Worm (Caenorhabditis elegans) whole organism, mixed stage, embryonic: ENCODE measurements around the gene C34C12.9.

Source experiments
- M03D4.4 ChIP-seq: sonication (generic microtip); optimal IDR thresholded peaks from 2 replicates; lab custom pipeline; 2017; ENCODE audit warnings: mild to moderate bottlenecking, missing genetic modification characterization, missing compliant biosample characterization
- bed-3 ChIP-seq: fragments of 200-800 bp; sonication (Bioruptor generic); optimal IDR thresholded peaks from 3 replicates; lab custom pipeline; 2018; ENCODE audit warnings: mild to moderate bottlenecking, missing genetic modification characterization, moderate library complexity, missing compliant biosample characterization
- blmp-1 ChIP-seq: fragments of 150-350 bp; optimal IDR thresholded peaks from 2 replicates; lab custom pipeline; 2014; ENCODE audit warnings: missing biosample characterization, missing genetic modification characterization
- ceh-39 ChIP-seq: fragments of 150-350 bp; optimal IDR thresholded peaks from 2 replicates; lab custom pipeline; 2014; ENCODE audit warnings: missing biosample characterization, missing genetic modification characterization
- ceh-43 ChIP-seq: fragments of 200-800 bp; sonication (Bioruptor generic); optimal IDR thresholded peaks from 2 replicates; lab custom pipeline; 2018; ENCODE audit warnings: mild to moderate bottlenecking, missing genetic modification characterization, moderate library complexity, missing compliant biosample characterization
- ceh-83 ChIP-seq: fragments of 200-800 bp; sonication (Bioruptor generic); optimal IDR thresholded peaks from 2 replicates; lab custom pipeline; 2018; ENCODE audit warnings: mild to moderate bottlenecking, missing genetic modification characterization, missing compliant biosample characterization
- ces-1 ChIP-seq: fragments of 150-350 bp; optimal IDR thresholded peaks from 2 replicates; lab custom pipeline; 2014; ENCODE audit warnings: missing biosample characterization, missing genetic modification reagents, missing genetic modification characterization
- cnd-1 ChIP-seq: fragments of 200-800 bp; sonication (Bioruptor generic); optimal IDR thresholded peaks from 2 replicates; lab custom pipeline; 2018; ENCODE audit warnings: mild to moderate bottlenecking, missing genetic modification characterization, missing compliant biosample characterization
- drap-1 ChIP-seq: fragments of 200-800 bp; sonication (Bioruptor generic); optimal IDR thresholded peaks from 3 replicates; lab custom pipeline; 2018; ENCODE audit warnings: mild to moderate bottlenecking, missing genetic modification characterization, missing compliant biosample characterization
- elt-1 ChIP-seq: sonication (generic microtip); optimal IDR thresholded peaks from 2 replicates; lab custom pipeline; 2017; ENCODE audit warnings: missing genetic modification characterization, mild to moderate bottlenecking, missing compliant biosample characterization, antibody characterized with exemption, moderate library complexity, borderline replicate concordance; ENCODE audit not compliant: insufficient read depth
- elt-3 ChIP-seq: fragments of 150-350 bp; optimal IDR thresholded peaks from 2 replicates; lab custom pipeline; 2014; ENCODE audit warnings: missing biosample characterization, missing genetic modification characterization
- flh-1 ChIP-seq: fragments of 200-800 bp; sonication (Bioruptor generic); optimal IDR thresholded peaks from 2 replicates; lab custom pipeline; 2018; ENCODE audit warnings: mild to moderate bottlenecking, missing genetic modification characterization, moderate library complexity, missing compliant biosample characterization
- ham-2 ChIP-seq: fragments of 200-800 bp; sonication (Bioruptor generic); optimal IDR thresholded peaks from 2 replicates; lab custom pipeline; 2018; ENCODE audit warnings: mild to moderate bottlenecking, missing genetic modification characterization, missing compliant biosample characterization
- hlh-1 ChIP-seq: fragments of 150-350 bp; optimal IDR thresholded peaks from 2 replicates; lab custom pipeline; 2014; ENCODE audit warnings: missing biosample characterization, missing genetic modification reagents, missing genetic modification characterization
- lin-13 ChIP-seq: fragments of 150-350 bp; optimal IDR thresholded peaks from 2 replicates; lab custom pipeline; 2014; ENCODE audit warnings: missing biosample characterization, missing genetic modification characterization
- lin-32 ChIP-seq: fragments of 200-800 bp; sonication (Bioruptor generic); optimal IDR thresholded peaks from 2 replicates; lab custom pipeline; 2018; ENCODE audit warnings: mild to moderate bottlenecking, missing genetic modification characterization, missing compliant biosample characterization
- lsy-2 ChIP-seq: fragments of 150-350 bp; optimal IDR thresholded peaks from 2 replicates; lab custom pipeline; 2014; ENCODE audit warnings: missing biosample characterization, missing genetic modification characterization
- mab-5 ChIP-seq: fragments of 150-350 bp; optimal IDR thresholded peaks from 2 replicates; lab custom pipeline; 2014; ENCODE audit warnings: missing biosample characterization, missing genetic modification characterization
- mep-1 ChIP-seq: fragments of 150-350 bp; optimal IDR thresholded peaks from 2 replicates; lab custom pipeline; 2017; ENCODE audit warnings: missing biosample characterization, missing genetic modification reagents, missing genetic modification characterization, inconsistent platforms
- mls-2 ChIP-seq: sonication (generic microtip); optimal IDR thresholded peaks from 2 replicates; lab custom pipeline; 2016; ENCODE audit warnings: mild to moderate bottlenecking, missing genetic modification characterization, moderate library complexity, missing compliant biosample characterization
- nhr-12 ChIP-seq: fragments of 150-350 bp; optimal IDR thresholded peaks from 2 replicates; lab custom pipeline; 2014; ENCODE audit warnings: missing biosample characterization, missing genetic modification characterization
- nhr-2 ChIP-seq: fragments of 150-350 bp; optimal IDR thresholded peaks from 2 replicates; lab custom pipeline; 2014; ENCODE audit warnings: missing biosample characterization, missing genetic modification characterization
- nhr-237 ChIP-seq: fragments of 150-350 bp; optimal IDR thresholded peaks from 2 replicates; lab custom pipeline; 2014; ENCODE audit warnings: missing biosample characterization, missing genetic modification characterization
- nhr-28 ChIP-seq: fragments of 150-350 bp; optimal IDR thresholded peaks from 2 replicates; lab custom pipeline; 2014; ENCODE audit warnings: missing biosample characterization, missing genetic modification characterization
- nhr-76 ChIP-seq: sonication (generic microtip); optimal IDR thresholded peaks from 2 replicates; lab custom pipeline; 2017; ENCODE audit warnings: missing biosample characterization, missing genetic modification characterization
- pha-4 ChIP-seq: fragments of 150-350 bp; optimal IDR thresholded peaks from 2 replicates; lab custom pipeline; 2018; ENCODE audit warnings: missing biosample characterization, missing genetic modification reagents, missing genetic modification characterization
- sem-2 ChIP-seq: fragments of 200-800 bp; sonication (Bioruptor generic); optimal IDR thresholded peaks from 2 replicates; lab custom pipeline; 2018; ENCODE audit warnings: mild to moderate bottlenecking, missing genetic modification characterization, missing compliant biosample characterization
- snpc-4 ChIP-seq: fragments of 150-350 bp; optimal IDR thresholded peaks from 2 replicates; lab custom pipeline; 2014; ENCODE audit warnings: missing biosample characterization, missing genetic modification characterization
- sptf-1 ChIP-seq: sonication (generic microtip); optimal IDR thresholded peaks from 2 replicates; lab custom pipeline; 2017; ENCODE audit warnings: mild to moderate bottlenecking, missing genetic modification characterization, moderate library complexity, missing compliant biosample characterization
- tbx-8 ChIP-seq: fragments of 200-800 bp; sonication (Bioruptor generic); optimal IDR thresholded peaks from 2 replicates; lab custom pipeline; 2018; ENCODE audit warnings: mild to moderate bottlenecking, missing genetic modification characterization, moderate library complexity, missing compliant biosample characterization
- unc-120 ChIP-seq: sonication (generic microtip); optimal IDR thresholded peaks from 2 replicates; lab custom pipeline; 2017; ENCODE audit warnings: missing genetic modification characterization, missing compliant biosample characterization; ENCODE audit not compliant: poor library complexity, severe bottlenecking
- unc-39 ChIP-seq: fragments of 150-350 bp; optimal IDR thresholded peaks from 2 replicates; lab custom pipeline; 2014; ENCODE audit warnings: missing biosample characterization, missing genetic modification characterization
- unc-62 ChIP-seq: fragments of 150-350 bp; optimal IDR thresholded peaks from 2 replicates; lab custom pipeline; 2014; ENCODE audit warnings: missing biosample characterization, missing genetic modification reagents, missing genetic modification characterization
- zip-8 ChIP-seq: fragments of 150-350 bp; optimal IDR thresholded peaks from 2 replicates; lab custom pipeline; 2014; ENCODE audit warnings: missing biosample characterization, missing genetic modification characterization
- ztf-11 ChIP-seq: fragments of 150-350 bp; optimal IDR thresholded peaks from 2 replicates; lab custom pipeline; 2014; ENCODE audit warnings: missing biosample characterization, missing genetic modification characterization

The C34C12.9 gene

DNA sequence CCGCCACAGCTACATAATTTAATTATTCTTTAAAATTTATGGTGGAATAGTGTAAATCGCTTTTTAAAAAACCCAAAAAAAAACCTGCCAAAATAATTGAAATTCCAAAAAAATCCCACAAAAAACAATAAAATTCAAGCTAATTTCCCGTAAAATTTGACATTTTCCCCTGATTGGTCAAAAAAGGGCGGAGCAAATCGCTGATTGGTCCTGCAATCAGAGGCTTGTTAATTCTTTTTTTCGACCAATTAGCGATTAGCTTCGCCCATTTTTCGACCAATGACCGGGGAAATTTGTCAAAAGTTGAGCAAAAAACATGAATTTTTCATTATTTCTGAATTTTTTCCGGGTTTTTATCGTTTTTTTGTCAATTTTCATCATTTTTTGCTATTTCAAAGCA is 8.3 kb downstream of the C34C12.9 start:
- TF ChIP-seq unc-39 (tag; lab: Kevin White, UChicago) = no peak
- no peak for TF ChIP-seq nhr-237
- TF ChIP-seq ztf-11 (tag; lab: Kevin White, UChicago) = no peak
- TF ChIP-seq ham-2 (GFP tag; lab: Kevin White, UChicago) = no peak
- no peak for TF ChIP-seq lin-32 (GFP tag; lab: Kevin White, UChicago)
- TF ChIP-seq sem-2 (GFP tag; lab: Kevin White, UChicago) = no peak
- no peak for TF ChIP-seq ceh-43 (GFP tag; lab: Kevin White, UChicago)
- no peak for TF ChIP-seq lsy-2 (tag; lab: Kevin White, UChicago)
- no peak for TF ChIP-seq nhr-76 (tag; lab: Kevin White, UChicago)
- TF ChIP-seq lin-13 (tag; lab: Kevin White, UChicago) = no peak
- no peak for TF ChIP-seq pha-4 (tag; lab: Kevin White, UChicago)

DNA sequence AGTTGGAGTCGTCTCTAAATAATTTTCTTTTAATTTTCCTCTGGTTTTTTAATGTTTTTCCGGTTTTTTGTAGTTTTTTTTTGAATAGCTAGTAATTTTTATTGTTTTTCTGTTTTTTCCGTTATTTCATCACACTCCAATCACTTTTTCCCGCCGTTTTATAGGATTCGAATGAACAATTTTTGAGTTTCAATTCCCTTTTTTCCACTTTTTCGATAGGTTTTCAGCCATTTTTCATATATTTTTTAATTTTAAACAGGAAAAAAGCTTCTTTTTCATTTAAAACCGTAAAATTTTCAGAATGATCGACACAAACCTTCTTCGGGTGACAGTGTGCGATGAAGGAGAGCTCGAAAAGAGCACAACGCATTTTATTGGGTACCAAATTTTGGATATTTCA is 13.9 kb downstream of the C34C12.9 start, which contains the start of gene pph-6:
TSS of gene pph-6 (plus strand) at position 301 of the 400 bp plus-strand sequence.
- no peak for TF ChIP-seq cnd-1 (tag; lab: Kevin White, UChicago)
- TF ChIP-seq lsy-2 (tag; lab: Kevin White, UChicago) = no peak
- no peak for TF ChIP-seq ceh-83 (GFP tag; lab: Kevin White, UChicago)
- no peak for TF ChIP-seq lin-13 (tag; lab: Kevin White, UChicago)
- TF ChIP-seq M03D4.4 (tag; lab: Kevin White, UChicago) = no peak

DNA sequence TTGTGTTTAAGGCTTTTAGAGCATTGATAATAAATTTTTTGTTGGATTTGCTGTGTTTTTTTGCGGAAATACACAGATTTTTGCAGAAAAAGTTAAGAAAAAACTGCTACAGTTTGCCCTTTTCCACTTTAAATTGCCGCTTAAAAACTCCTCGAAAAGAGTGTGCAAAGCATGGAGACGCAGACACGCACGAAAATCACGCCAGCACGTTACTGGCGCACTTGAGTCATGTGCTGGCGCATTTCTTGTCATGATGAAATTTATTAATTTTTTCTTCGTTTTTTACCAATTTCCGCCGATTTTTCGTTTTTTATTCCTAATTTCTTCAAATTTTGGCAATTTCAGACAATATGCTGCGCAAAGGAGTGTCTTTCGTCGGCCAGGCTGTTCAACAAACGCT is 15.3 kb downstream of the C34C12.9 start, which contains the start of gene C34C12.8:
TSS of gene C34C12.8 (plus strand) at position 346 of the 400 bp plus-strand sequence.
- peak; percentile 51 for TF ChIP-seq mls-2 (tag; lab: Kevin White, UChicago)
- no peak for TF ChIP-seq flh-1 (GFP tag; lab: Kevin White, UChicago)
- TF ChIP-seq nhr-12 (tag; lab: Kevin White, UChicago) = no peak
- no peak for TF ChIP-seq ham-2 (GFP tag; lab: Kevin White, UChicago)
- TF ChIP-seq pha-4 (tag; lab: Kevin White, UChicago) = peak; percentile 90
- TF ChIP-seq snpc-4 = no peak
- peak; percentile 67 for TF ChIP-seq sptf-1 (tag; lab: Kevin White, UChicago)
- peak; percentile 4 for TF ChIP-seq nhr-28 (tag; lab: Kevin White, UChicago)
- TF ChIP-seq mab-5 = no peak
- peak; percentile 92 for TF ChIP-seq ces-1 (GFP tag; lab: Kevin White, UChicago)
- no peak for TF ChIP-seq blmp-1
- TF ChIP-seq nhr-237 = peak; percentile 80
- TF ChIP-seq unc-39 (tag; lab: Kevin White, UChicago) = no peak
- TF ChIP-seq sem-2 (GFP tag; lab: Kevin White, UChicago) = no peak
- TF ChIP-seq cnd-1 (tag; lab: Kevin White, UChicago) = peak; percentile 56
- no peak for TF ChIP-seq nhr-2 (tag; lab: Kevin White, UChicago)
- TF ChIP-seq bed-3 (GFP tag; lab: Kevin White, UChicago) = no peak
- TF ChIP-seq M03D4.4 (tag; lab: Kevin White, UChicago) = peak; percentile 67
- TF ChIP-seq elt-1 = no peak
- TF ChIP-seq zip-8 (tag; lab: Kevin White, UChicago) = no peak
- peak; percentile 32 for TF ChIP-seq ceh-43 (GFP tag; lab: Kevin White, UChicago)
- TF ChIP-seq unc-62 (GFP tag; lab: Kevin White, UChicago) = peak; percentile 3
- TF ChIP-seq ceh-39 (tag; lab: Kevin White, UChicago) = peak; percentile 62
- no peak for TF ChIP-seq elt-3 (tag; lab: Kevin White, UChicago)
- TF ChIP-seq lsy-2 (tag; lab: Kevin White, UChicago) = peak; percentile 88
- peak; percentile 95 for TF ChIP-seq lin-13 (tag; lab: Kevin White, UChicago)
- TF ChIP-seq mep-1 (tag; lab: Kevin White, UChicago) = peak; percentile 90
- no peak for TF ChIP-seq nhr-76 (tag; lab: Kevin White, UChicago)
- TF ChIP-seq tbx-8 = peak; percentile 37
- no peak for TF ChIP-seq ztf-11 (tag; lab: Kevin White, UChicago)
- TF ChIP-seq drap-1 (GFP tag; lab: Kevin White, UChicago) = peak; percentile 39
- TF ChIP-seq ceh-83 (GFP tag; lab: Kevin White, UChicago) = no peak
- TF ChIP-seq unc-120 = peak; percentile 1
- no peak for TF ChIP-seq lin-32 (GFP tag; lab: Kevin White, UChicago)
- peak; percentile 42 for TF ChIP-seq hlh-1 (tag; lab: Kevin White, UChicago)
